Fruit fly (Drosophila melanogaster): ENCODE measurements around the gene vri.

DNA sequence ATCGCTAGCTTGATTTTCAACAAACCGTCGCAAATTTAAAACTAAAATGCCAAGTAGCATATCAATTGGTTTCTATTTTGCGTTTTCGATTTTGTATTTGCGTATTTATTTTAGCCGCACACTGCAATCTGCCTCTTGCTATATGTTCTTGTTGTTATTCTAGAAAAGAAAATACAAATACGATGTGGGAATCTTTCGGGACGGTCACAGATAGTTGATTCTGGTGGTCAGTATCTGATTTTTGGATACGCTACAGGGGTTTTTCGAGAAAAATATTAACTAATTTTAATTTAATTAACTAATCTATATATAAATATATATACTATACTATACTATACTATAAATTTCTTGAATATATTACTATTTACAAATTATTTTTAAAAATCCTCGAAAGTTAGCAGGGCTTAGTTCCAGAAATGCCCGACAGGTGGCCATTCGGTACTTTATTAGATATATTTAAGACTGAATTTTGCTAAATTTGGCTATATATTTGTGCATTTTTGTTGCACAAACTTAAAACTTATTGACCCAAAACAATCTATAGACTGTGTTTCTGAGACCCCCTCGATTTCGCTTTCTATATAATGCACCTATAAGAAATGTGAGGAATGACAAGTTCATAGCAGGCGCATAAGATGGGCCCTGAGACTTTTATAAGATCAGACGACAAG, 40.2 kb downstream of the vri start, which contains the start of gene CG14022:
- TF ChIP-seq CG9139 (GFP tag; optimal IDR thresholded peaks at IDR 0.05) (no peak), CG1621 (tag; optimal IDR thresholded peaks at IDR 0.05) (no peak), ss (GFP tag; optimal IDR thresholded peaks at IDR 0.05) (no peak), CG3032 (tag; optimal IDR thresholded peaks at IDR 0.05) (no peak), Met (GFP tag; optimal IDR thresholded peaks at IDR 0.05) (no peak), cyc (GFP tag; optimal IDR thresholded peaks at IDR 0.05) (no peak), Hr4 (GFP tag; optimal IDR thresholded peaks at IDR 0.05) (no peak), pdm3 (GFP tag; optimal IDR thresholded peaks at IDR 0.05) (no peak), CG8119 (GFP tag; IDR thresholded peaks at IDR 0.05) (no peak), CG6854 (GFP tag; optimal IDR thresholded peaks at IDR 0.05) (no peak), Hr38 (GFP tag; optimal IDR thresholded peaks at IDR 0.05) (no peak), Lpt (GFP tag; optimal IDR thresholded peaks at IDR 0.05) (no peak), Gug (GFP tag; IDR thresholded peaks at IDR 0.05) (no peak)
